Fruit fly (Drosophila melanogaster): ENCODE data around the gene CG4669.

Gene CG4669

dm6 chr3L:5188402-5188801 is 45.9 kb upstream of the CG4669 start (continued):
- no peak for TF ChIP-seq E2f2 (GFP tag; IDR thresholded peaks at IDR 0.05)
- no peak for TF ChIP-seq gfzf (GFP tag; optimal IDR thresholded peaks at IDR 0.05)
- TF ChIP-seq p53 (GFP tag; optimal IDR thresholded peaks at IDR 0.05), result no peak
- peak; percentile 68 for TF ChIP-seq sens (GFP tag)
- no peak for TF ChIP-seq Eip74EF (GFP tag; optimal IDR thresholded peaks at IDR 0.05)
- TF ChIP-seq eve (GFP tag; optimal IDR thresholded peaks at IDR 0.05), result peak in 1 of 2 experiments; percentile 5
- TF ChIP-seq crc (GFP tag; optimal IDR thresholded peaks at IDR 0.05), result no peak
- peak in 1 of 2 experiments; percentile 14 for TF ChIP-seq dpn (GFP tag; optimal IDR thresholded peaks at IDR 0.05)
- no peak for TF ChIP-seq bcd (GFP tag; optimal IDR thresholded peaks at IDR 0.05)
- TF ChIP-seq Rx (GFP tag; IDR thresholded peaks at IDR 0.05), result no peak
- no peak for TF ChIP-seq B-H2 (GFP tag; optimal IDR thresholded peaks at IDR 0.05)
- TF ChIP-seq CTCF (GFP tag; optimal IDR thresholded peaks at IDR 0.05), result no peak
- no peak for TF ChIP-seq Nf-YC (tag; optimal IDR thresholded peaks at IDR 0.05)
- TF ChIP-seq fd64A (GFP tag; optimal IDR thresholded peaks at IDR 0.05), result no peak
- TF ChIP-seq danr (GFP tag; IDR thresholded peaks at IDR 0.05), result no peak
- no peak for TF ChIP-seq ttk (GFP tag; IDR thresholded peaks at IDR 0.05)
- TF ChIP-seq CG33213 (GFP tag; optimal IDR thresholded peaks at IDR 0.05), result no peak
- TF ChIP-seq CG17328 (GFP tag; IDR thresholded peaks at IDR 0.05), result no peak
- TF ChIP-seq Jarid2 (GFP tag; optimal IDR thresholded peaks at IDR 0.05), result no peak
- no peak for TF ChIP-seq BtbVII (GFP tag; optimal IDR thresholded peaks at IDR 0.05)
- TF ChIP-seq D19B (GFP tag; optimal IDR thresholded peaks at IDR 0.05), result no peak
- TF ChIP-seq CG7372 (GFP tag; IDR thresholded peaks at IDR 0.05), result no peak
- TF ChIP-seq seq (GFP tag; IDR thresholded peaks at IDR 0.05), result 0 out of 2 replicates have a peak, but pooled peaks have one; percentile 27
- no peak for TF ChIP-seq HHEX (GFP tag; optimal IDR thresholded peaks at IDR 0.05)
- no peak for TF ChIP-seq az2 (GFP tag; optimal IDR thresholded peaks at IDR 0.05)
- TF ChIP-seq CG7963 (GFP tag; IDR thresholded peaks at IDR 0.05; ENCODE audit: partially characterized antibody), result no peak
- no peak for TF ChIP-seq maf-S (GFP tag; optimal IDR thresholded peaks at IDR 0.05)
- TF ChIP-seq ems (GFP tag; optimal IDR thresholded peaks at IDR 0.05), result no peak
- TF ChIP-seq CG7271 (tag; optimal IDR thresholded peaks at IDR 0.05), result no peak
- TF ChIP-seq ssp (GFP tag; IDR thresholded peaks at IDR 0.05), result no peak
- no peak for TF ChIP-seq Opbp (GFP tag; IDR thresholded peaks at IDR 0.05; ENCODE audit: partially characterized antibody)
- no peak for TF ChIP-seq CG8765 (GFP tag; IDR thresholded peaks at IDR 0.05)
- peak; percentile 15 for TF ChIP-seq PHDP (tag; optimal IDR thresholded peaks at IDR 0.05)
- no peak for TF ChIP-seq CG12659 (GFP tag; optimal IDR thresholded peaks at IDR 0.05)
- TF ChIP-seq CG11085 (GFP tag; IDR thresholded peaks at IDR 0.05), result no peak
- no peak for TF ChIP-seq CG13123 (GFP tag; optimal IDR thresholded peaks at IDR 0.05)
- no peak for TF ChIP-seq Side (GFP tag; optimal IDR thresholded peaks at IDR 0.05)
- TF ChIP-seq CG6654 (GFP tag; optimal IDR thresholded peaks at IDR 0.05), result no peak
- no peak for TF ChIP-seq dysf (GFP tag; IDR thresholded peaks at IDR 0.05)
- no peak for TF ChIP-seq CG13296 (GFP tag; optimal IDR thresholded peaks at IDR 0.05)
- TF ChIP-seq CG4328 (GFP tag; optimal IDR thresholded peaks at IDR 0.05), result no peak
- no peak for TF ChIP-seq TFAM (GFP tag; optimal IDR thresholded peaks at IDR 0.05)
- no peak for TF ChIP-seq CG9797 (GFP tag; optimal IDR thresholded peaks at IDR 0.05)
- no peak for TF ChIP-seq Doc2 (GFP tag; IDR thresholded peaks at IDR 0.05)
- TF ChIP-seq CG14965 (GFP tag; optimal IDR thresholded peaks at IDR 0.05; ENCODE audit: borderline replicate concordance), result no peak
- no peak for TF ChIP-seq sqz (GFP tag; optimal IDR thresholded peaks at IDR 0.05)
- TF ChIP-seq toy (GFP tag; IDR thresholded peaks at IDR 0.05), result no peak
- no peak for TF ChIP-seq fd3F (GFP tag; optimal IDR thresholded peaks at IDR 0.05)
- TF ChIP-seq kah (GFP tag; optimal IDR thresholded peaks at IDR 0.05), result no peak
- no peak for TF ChIP-seq CG2202 (tag; optimal IDR thresholded peaks at IDR 0.05)
- TF ChIP-seq CG30020 (tag; optimal IDR thresholded peaks at IDR 0.05), result no peak
- no peak for TF ChIP-seq CG17612 (GFP tag; IDR thresholded peaks at IDR 0.05)
- no peak for TF ChIP-seq her (GFP tag; optimal IDR thresholded peaks at IDR 0.05)

All from whole organism, embryonic.